Worm (Caenorhabditis elegans): ENCODE data around the gene srh-271.

The srh-271 gene

DNA sequence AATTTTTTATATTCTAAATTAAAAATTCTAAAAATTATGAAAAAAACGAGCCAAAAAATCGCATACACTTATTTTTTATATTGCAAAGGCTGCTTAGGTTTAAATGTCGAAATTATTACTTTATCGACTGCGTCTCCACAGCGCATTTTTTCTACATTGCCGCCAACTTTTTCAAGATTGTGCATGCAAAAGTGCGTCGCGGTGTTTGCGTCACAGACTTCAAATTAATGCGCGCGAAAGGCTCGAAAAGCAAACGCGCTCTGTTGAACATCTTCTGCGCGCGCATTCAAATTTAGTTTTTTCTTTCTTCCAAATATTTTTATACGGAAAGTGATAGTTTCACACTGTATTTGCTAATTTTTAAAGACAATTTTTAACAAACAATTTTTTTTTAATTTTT lies 21.2 kb downstream of the srh-271 start (continued):
- TF ChIP-seq ets-4 (GFP tag; optimal IDR thresholded peaks at IDR 0.05) (no peak), mcd-1 (GFP tag; IDR thresholded peaks at IDR 0.05) (peak; percentile 99), hsf-1 (GFP tag; IDR thresholded peaks at IDR 0.05) (no peak), ceh-58 (GFP tag; IDR thresholded peaks at IDR 0.05) (no peak), snpc-3.4 (tag; optimal IDR thresholded peaks at IDR 0.05) (no peak), gei-17 (GFP tag; optimal IDR thresholded peaks at IDR 0.05) (peak; percentile 67), nhr-179 (tag; optimal IDR thresholded peaks at IDR 0.05) (no peak), madf-6 (GFP tag; IDR thresholded peaks at IDR 0.05) (peak; percentile 80), ekl-4 (GFP tag; IDR thresholded peaks at IDR 0.05) (peak; percentile 90), nfya-2 (GFP tag; IDR thresholded peaks at IDR 0.05) (0 out of 2 replicates have a peak, but pooled peaks have one; percentile 34), zim-3 (tag; optimal IDR thresholded peaks at IDR 0.05) (no peak), F57C9.4 (tag; optimal IDR thresholded peaks at IDR 0.05) (no peak), cebp-1 (GFP tag; IDR thresholded peaks at IDR 0.05) (peak; percentile 60; the same call in 1 of the 2 replicates), cebp-1 (tag; optimal IDR thresholded peaks at IDR 0.05) (peak; percentile 90), tbx-9 (tag; optimal IDR thresholded peaks at IDR 0.05; ENCODE audit: borderline replicate concordance) (no peak), ceh-100 (GFP tag; IDR thresholded peaks at IDR 0.05) (peak; percentile 78), hlh-26 (GFP tag; conservative IDR thresholded peaks at IDR 0.05) (no peak), lir-1 (GFP tag; conservative IDR thresholded peaks at IDR 0.05) (peak; percentile 84), sea-2 (GFP tag; IDR thresholded peaks at IDR 0.05) (no peak), F49E8.2 (tag; optimal IDR thresholded peaks at IDR 0.05; ENCODE audit: insufficient read depth) (no peak), ztf-25 (GFP tag; IDR thresholded peaks at IDR 0.05) (no peak), nfya-1 (tag; optimal IDR thresholded peaks at IDR 0.05; ENCODE audit: borderline replicate concordance, insufficient read depth) (no peak), sdz-38 (tag; optimal IDR thresholded peaks at IDR 0.05) (no peak), Y53G8AR.9 (GFP tag; conservative IDR thresholded peaks at IDR 0.05) (peak; percentile 88), bed-2 (GFP tag; IDR thresholded peaks at IDR 0.05) (peak; percentile 81), ztf-6 (GFP tag; IDR thresholded peaks at IDR 0.05) (no peak), attf-5 (GFP tag; optimal IDR thresholded peaks at IDR 0.05) (peak; percentile 99), hlh-12 (tag; optimal IDR thresholded peaks at IDR 0.05) (no peak), die-1 (tag; optimal IDR thresholded peaks at IDR 0.05) (no peak), let-607 (tag; optimal IDR thresholded peaks at IDR 0.05) (peak; percentile 24 to 62), attf-3 (GFP tag; conservative IDR thresholded peaks at IDR 0.05) (peak; percentile 68), hmg-20 (GFP tag; IDR thresholded peaks at IDR 0.05) (peak; percentile 67; the same call in 1 of the 2 replicates), ztf-22 (GFP tag; optimal IDR thresholded peaks at IDR 0.05) (no peak), rcor-1 (GFP tag; IDR thresholded peaks at IDR 0.05) (peak; percentile 88), ztf-28 (GFP tag; IDR thresholded peaks at IDR 0.05) (0 out of 2 replicates have a peak, but pooled peaks have one; percentile 62), Y79H2A.3 (GFP tag; conservative IDR thresholded peaks at IDR 0.05) (no peak), ztf-18 (tag; optimal IDR thresholded peaks at IDR 0.05) (peak; percentile 46), lag-1 (GFP tag; IDR thresholded peaks at IDR 0.05) (no peak), F39B2.1 (GFP tag; IDR thresholded peaks at IDR 0.05) (no peak), F37B4.10 (GFP tag; IDR thresholded peaks at IDR 0.05) (peak; percentile 85; the same call in 1 of the 2 replicates), D2030.7 (GFP tag; IDR thresholded peaks at IDR 0.05) (peak; percentile 45), mes-4 (tag; optimal IDR thresholded peaks at IDR 0.05) (no peak)
